Worm (Caenorhabditis elegans) whole organism, L2 larva: ENCODE measurements around the gene cpt-6.

Experiments used
- C34F6.9 ChIP-seq: fragments of 150-350 bp; optimal IDR thresholded peaks from 2 replicates; lab custom pipeline; 2014; ENCODE audit warnings: missing biosample characterization, missing genetic modification characterization
- F13H6.1 ChIP-seq: sonication (generic microtip); optimal IDR thresholded peaks from 2 replicates; lab custom pipeline; 2016; ENCODE audit warnings: missing genetic modification characterization, missing compliant biosample characterization
- Y55F3AM.14 ChIP-seq: fragments of 200-800 bp; sonication (Bioruptor generic); optimal IDR thresholded peaks from 2 replicates; lab custom pipeline; 2018; ENCODE audit warnings: mild to moderate bottlenecking, missing genetic modification characterization, missing compliant biosample characterization
- ZK546.5 ChIP-seq: sonication (generic microtip); optimal IDR thresholded peaks from 2 replicates; lab custom pipeline; 2017; ENCODE audit warnings: missing biosample characterization, missing genetic modification characterization
- alr-1 ChIP-seq: fragments of 150-350 bp; optimal IDR thresholded peaks from 2 replicates; lab custom pipeline; 2014; ENCODE audit warnings: missing biosample characterization, missing genetic modification characterization
- blmp-1 ChIP-seq: sonication (generic microtip); optimal IDR thresholded peaks from 2 replicates; lab custom pipeline; 2017; ENCODE audit warnings: missing genetic modification characterization, mild to moderate bottlenecking, missing compliant biosample characterization, antibody characterized with exemption, moderate library complexity; ENCODE audit not compliant: insufficient read depth
- ceh-16 ChIP-seq: fragments of 150-350 bp; optimal IDR thresholded peaks from 2 replicates; lab custom pipeline; 2014; ENCODE audit warnings: missing biosample characterization, missing genetic modification characterization
- ceh-82 ChIP-seq: fragments of 150-350 bp; optimal IDR thresholded peaks from 2 replicates; lab custom pipeline; 2014; ENCODE audit warnings: missing biosample characterization, missing genetic modification characterization
- crh-2 ChIP-seq: sonication (generic microtip); optimal IDR thresholded peaks from 2 replicates; lab custom pipeline; 2017; ENCODE audit warnings: missing biosample characterization, missing genetic modification characterization
- dmd-4 ChIP-seq: sonication (generic microtip); optimal IDR thresholded peaks from 2 replicates; lab custom pipeline; 2017; ENCODE audit warnings: missing biosample characterization, missing genetic modification characterization
- egl-27 ChIP-seq: sonication (generic microtip); optimal IDR thresholded peaks from 3 replicates; lab custom pipeline; 2017; ENCODE audit warnings: missing biosample characterization, missing genetic modification reagents, missing genetic modification characterization
- elt-3 ChIP-seq: sonication (generic microtip); optimal IDR thresholded peaks from 2 replicates; lab custom pipeline; 2017; ENCODE audit warnings: missing biosample characterization, missing genetic modification characterization
- fos-1 ChIP-seq: fragments of 150-350 bp; optimal IDR thresholded peaks from 2 replicates; lab custom pipeline; 2014; ENCODE audit warnings: missing biosample characterization, missing genetic modification characterization
- lin-39 ChIP-seq: fragments of 150-350 bp; optimal IDR thresholded peaks from 2 replicates; lab custom pipeline; 2014; ENCODE audit warnings: missing biosample characterization, missing genetic modification reagents, missing genetic modification characterization
- lsy-2 ChIP-seq, 2 experiments: fragments of 150-350 bp in 1 of 2; sonication (generic microtip) in 1 of 2; optimal IDR thresholded peaks; 2 replicates each; lab custom pipeline; 2014 to 2017; ENCODE audit warnings: missing biosample characterization in 2 of 2, missing genetic modification characterization in 2 of 2
- mab-5 ChIP-seq: fragments of 150-350 bp; optimal IDR thresholded peaks from 2 replicates; lab custom pipeline; 2014; ENCODE audit warnings: missing biosample characterization, missing genetic modification characterization
- mbf-1 ChIP-seq: sonication (generic microtip); optimal IDR thresholded peaks from 2 replicates; lab custom pipeline; 2017; ENCODE audit warnings: missing biosample characterization, missing genetic modification characterization
- nhr-10 ChIP-seq: sonication (generic microtip); optimal IDR thresholded peaks from 2 replicates; lab custom pipeline; 2017; ENCODE audit warnings: missing biosample characterization, missing genetic modification characterization
- nhr-129 ChIP-seq: fragments of 150-350 bp; optimal IDR thresholded peaks from 2 replicates; lab custom pipeline; 2014; ENCODE audit warnings: missing biosample characterization, missing genetic modification characterization
- nhr-21 ChIP-seq: fragments of 150-350 bp; optimal IDR thresholded peaks from 2 replicates; lab custom pipeline; 2014; ENCODE audit warnings: missing biosample characterization, missing genetic modification characterization
- nhr-23 ChIP-seq: fragments of 150-350 bp; optimal IDR thresholded peaks from 2 replicates; lab custom pipeline; 2014; ENCODE audit warnings: missing biosample characterization, missing genetic modification reagents, missing genetic modification characterization
- nhr-25 ChIP-seq: fragments of 150-350 bp; sonication (generic microtip); optimal IDR thresholded peaks from 3 replicates; lab custom pipeline; 2014; ENCODE audit warnings: missing biosample characterization, missing genetic modification characterization
- nhr-6 ChIP-seq: fragments of 150-350 bp; optimal IDR thresholded peaks from 2 replicates; lab custom pipeline; 2014; ENCODE audit warnings: missing biosample characterization, missing genetic modification characterization
- nhr-77 ChIP-seq: fragments of 150-350 bp; optimal IDR thresholded peaks from 2 replicates; lab custom pipeline; 2014; ENCODE audit warnings: missing biosample characterization, missing genetic modification characterization
- peb-1 ChIP-seq: fragments of 150-350 bp; optimal IDR thresholded peaks from 2 replicates; lab custom pipeline; 2014; ENCODE audit warnings: missing biosample characterization, missing genetic modification characterization
- sem-4 ChIP-seq: fragments of 150-350 bp; optimal IDR thresholded peaks from 2 replicates; lab custom pipeline; 2014; ENCODE audit warnings: missing biosample characterization, missing genetic modification reagents, missing genetic modification characterization
- skn-1 ChIP-seq: sonication (generic microtip); optimal IDR thresholded peaks from 2 replicates; lab custom pipeline; 2017; ENCODE audit warnings: missing biosample characterization, missing genetic modification characterization
- sma-9 ChIP-seq, 2 experiments: fragments of 150-350 bp in 1 of 2; sonication (generic microtip) in 1 of 2; optimal IDR thresholded peaks; 2 replicates each; lab custom pipeline; 2014 to 2016; ENCODE audit warnings: missing genetic modification characterization in 2 of 2, mild to moderate bottlenecking in 1 of 2, missing biosample characterization in 1 of 2, missing compliant biosample characterization in 1 of 2, missing genetic modification reagents in 1 of 2, moderate library complexity in 1 of 2
- unc-39 ChIP-seq: fragments of 150-350 bp; optimal IDR thresholded peaks from 2 replicates; lab custom pipeline; 2014; ENCODE audit warnings: missing biosample characterization, missing genetic modification characterization
- unc-55 ChIP-seq: fragments of 150-350 bp; sonication (generic microtip); optimal IDR thresholded peaks from 3 replicates; lab custom pipeline; 2014; ENCODE audit warnings: missing biosample characterization, missing genetic modification reagents, missing genetic modification characterization
- unc-62 ChIP-seq: fragments of 150-350 bp; optimal IDR thresholded peaks from 2 replicates; lab custom pipeline; 2014; ENCODE audit warnings: missing biosample characterization, missing genetic modification reagents, missing genetic modification characterization
- zag-1 ChIP-seq: fragments of 150-350 bp; optimal IDR thresholded peaks from 2 replicates; lab custom pipeline; 2014; ENCODE audit warnings: missing biosample characterization, missing genetic modification characterization
- ztf-1 ChIP-seq: fragments of 200-800 bp; sonication (Bioruptor generic); conservative IDR thresholded peaks from 2 replicates; pipeline ENCODE4 v1.3.6; 2022; ENCODE audit warnings: missing genetic modification characterization, missing compliant biosample characterization

cpt-6 gene

DNA sequence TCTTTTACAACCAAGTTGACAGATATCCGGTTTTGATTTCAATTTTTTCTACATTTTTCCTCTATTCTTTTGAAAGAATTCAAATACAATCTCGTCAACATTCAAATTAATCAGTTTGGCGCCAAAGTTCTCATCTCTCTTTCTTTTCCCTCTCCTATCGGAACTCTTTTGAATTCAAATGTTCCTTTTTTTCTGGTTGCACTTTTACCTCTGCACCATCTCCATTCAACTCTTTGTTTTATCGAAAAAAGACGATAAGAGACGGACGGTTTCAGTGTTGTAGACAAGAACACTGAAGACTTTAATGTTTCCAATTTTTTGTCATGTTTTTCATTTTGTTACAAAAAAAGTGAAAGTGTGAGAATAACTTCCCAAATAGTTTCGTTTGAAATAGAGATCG, 17.7 kb downstream of the cpt-6 start:
- TF ChIP-seq Y55F3AM.14 (no peak), zag-1 (tag; lab: Kevin White, UChicago) (no peak), mbf-1 (tag; lab: Kevin White, UChicago) (no peak), fos-1 (peak; percentile 89)

DNA sequence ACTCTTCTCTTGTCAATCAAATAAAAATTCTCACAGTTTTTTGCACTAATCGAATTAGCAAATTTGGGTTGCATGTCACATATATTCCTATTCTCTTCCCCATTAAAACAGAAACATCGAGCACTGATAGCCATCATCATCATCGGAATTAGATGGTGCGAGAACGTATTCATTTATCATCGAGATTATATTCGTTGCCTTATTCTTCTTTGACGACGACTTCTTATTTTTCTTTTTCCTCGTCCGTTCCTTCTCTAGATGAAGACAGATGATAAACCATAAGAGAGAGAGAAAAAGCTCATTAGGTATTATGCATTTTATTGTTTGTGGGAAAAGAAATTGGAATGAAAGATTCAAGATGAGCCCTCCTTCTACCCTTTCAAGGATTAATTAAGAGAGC, 22.5 kb downstream of the cpt-6 start:
- TF ChIP-seq mab-5 (tag; lab: Kevin White, UChicago), result peak; percentile 13
- TF ChIP-seq blmp-1 (tag; lab: Kevin White, UChicago), result no peak
- TF ChIP-seq unc-62 (GFP tag; lab: Kevin White, UChicago), result no peak
- TF ChIP-seq ceh-82, result no peak
- no peak for TF ChIP-seq ZK546.5 (tag; lab: Kevin White, UChicago)
- TF ChIP-seq unc-55, result peak; percentile 47
- no peak for TF ChIP-seq dmd-4 (tag; lab: Kevin White, UChicago)

DNA sequence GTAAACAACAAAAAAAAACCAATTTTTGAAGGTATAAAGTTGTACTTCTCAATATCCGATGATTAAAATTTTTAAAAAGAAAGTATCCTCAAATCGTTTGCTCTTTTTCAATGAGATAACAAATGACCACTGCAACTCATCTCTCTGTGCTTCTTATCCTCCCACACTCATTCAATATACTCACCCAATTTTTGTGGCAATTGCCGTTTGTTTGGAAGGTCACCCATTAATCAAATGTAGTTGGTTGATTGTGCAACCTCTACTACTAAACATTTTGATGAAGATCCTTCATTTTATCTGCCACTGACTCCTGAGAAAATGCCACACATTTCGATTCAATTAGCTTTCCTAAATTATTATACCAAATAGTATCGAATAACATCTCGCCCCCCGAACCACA, 26.0 kb downstream of the cpt-6 start:
- TF ChIP-seq F13H6.1 (tag; lab: Kevin White, UChicago) (peak; percentile 2), nhr-129 (tag; lab: Kevin White, UChicago) (peak; percentile 14), egl-27 (tag; lab: Kevin White, UChicago) (no peak), nhr-21 (tag; lab: Kevin White, UChicago) (no peak), sma-9 (GFP tag; optimal IDR thresholded peaks at IDR 0.05; lab: Kevin White, UChicago) (peak; percentile 14), sma-9 (tag; optimal IDR thresholded peaks at IDR 0.05; lab: Kevin White, UChicago) (no peak), ceh-82 (no peak), peb-1 (no peak), dmd-4 (tag; lab: Kevin White, UChicago) (no peak), skn-1 (tag; lab: Kevin White, UChicago) (no peak), nhr-6 (tag; lab: Kevin White, UChicago) (no peak), lsy-2 (tag; optimal IDR thresholded peaks at IDR 0.05; lab: Kevin White, UChicago) (no peak), nhr-10 (tag; lab: Kevin White, UChicago) (no peak), nhr-77 (tag; lab: Kevin White, UChicago) (no peak), lin-39 (tag; lab: Kevin White, UChicago) (no peak), nhr-23 (tag; lab: Kevin White, UChicago) (no peak)

DNA sequence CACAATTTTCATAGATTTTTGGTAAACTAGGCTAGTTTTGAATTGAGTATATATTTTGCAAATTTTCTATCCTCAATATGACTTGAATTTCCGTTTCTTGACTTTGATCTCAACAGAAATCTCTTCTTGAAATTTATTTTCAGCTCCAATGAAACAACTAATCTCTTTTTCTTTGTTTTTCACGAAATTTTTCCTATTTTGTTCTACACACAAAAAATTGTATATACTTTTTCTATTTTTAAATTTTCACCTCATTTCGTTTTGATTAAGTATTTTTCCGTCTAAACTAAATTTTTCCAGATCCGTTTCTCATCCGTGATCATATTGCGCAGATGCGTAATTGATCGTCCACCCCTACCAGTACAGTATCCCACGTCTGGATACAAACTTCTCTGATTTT, 29.0 kb downstream of the cpt-6 start, which contains the start of gene unc-83:
Gene unc-83, plus strand, starts transcription at position 301 of the 400 bp plus-strand sequence.
- TF ChIP-seq nhr-77 (tag; lab: Kevin White, UChicago), result no peak

DNA sequence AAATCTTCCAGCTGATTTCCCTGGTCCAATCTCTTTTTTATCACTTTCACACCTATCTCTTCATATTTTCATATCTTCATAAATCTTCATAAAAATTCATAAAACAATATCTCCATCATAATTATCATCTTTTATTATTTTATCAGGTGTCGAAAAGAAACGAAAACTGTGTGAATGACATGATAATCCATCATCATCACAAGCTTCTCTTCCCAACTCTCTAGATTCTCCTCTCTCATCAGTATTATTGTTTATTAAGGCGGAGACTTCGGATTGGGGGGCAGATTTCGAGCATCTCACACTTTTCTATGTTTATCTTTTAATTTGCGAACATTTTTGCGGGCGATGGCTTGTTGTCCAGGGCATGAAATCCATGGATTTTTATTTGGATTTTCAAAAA, 29.5 kb downstream of the cpt-6 start:
- TF ChIP-seq nhr-23 (tag; lab: Kevin White, UChicago), result no peak
- TF ChIP-seq ceh-16 (tag; lab: Kevin White, UChicago), result no peak
- TF ChIP-seq nhr-25 (tag; lab: Kevin White, UChicago), result no peak
- no peak for TF ChIP-seq blmp-1 (tag; lab: Kevin White, UChicago)
- TF ChIP-seq nhr-129 (tag; lab: Kevin White, UChicago), result no peak
- no peak for TF ChIP-seq F13H6.1 (tag; lab: Kevin White, UChicago)
- no peak for TF ChIP-seq mab-5 (tag; lab: Kevin White, UChicago)
- no peak for TF ChIP-seq unc-39 (tag; lab: Kevin White, UChicago)
- no peak for TF ChIP-seq elt-3 (tag; lab: Kevin White, UChicago)
- no peak for TF ChIP-seq skn-1 (tag; lab: Kevin White, UChicago)
- no peak for TF ChIP-seq C34F6.9 (tag; lab: Kevin White, UChicago)
- no peak for TF ChIP-seq ztf-1 (GFP tag; lab: Robert Waterston, UW)
- no peak for TF ChIP-seq sem-4
- TF ChIP-seq lin-39 (tag; lab: Kevin White, UChicago), result no peak
- no peak for TF ChIP-seq alr-1

DNA sequence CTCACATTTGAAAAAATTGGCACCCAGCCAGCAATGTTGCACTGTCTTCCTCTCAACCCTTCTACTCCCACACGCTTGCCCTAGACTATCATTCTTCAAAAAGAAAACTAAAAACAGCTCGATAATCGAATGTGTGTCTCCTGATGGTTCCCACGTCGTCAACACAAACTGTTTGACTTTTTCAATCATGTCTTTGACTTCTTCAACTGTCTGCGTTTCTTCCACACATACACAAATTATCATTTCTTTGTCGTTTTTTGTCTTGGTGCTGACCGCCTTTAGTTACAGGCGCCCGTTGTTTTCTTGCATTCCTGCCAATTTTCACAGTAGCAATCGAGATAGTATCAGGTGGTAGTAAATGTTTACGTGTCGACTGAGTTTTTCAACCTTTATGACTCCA, 31.1 kb downstream of the cpt-6 start:
- no peak for TF ChIP-seq nhr-21 (tag; lab: Kevin White, UChicago)
- TF ChIP-seq skn-1 (tag; lab: Kevin White, UChicago), result no peak
- peak; percentile 15 for TF ChIP-seq nhr-129 (tag; lab: Kevin White, UChicago)
- peak; percentile 23 for TF ChIP-seq fos-1
- TF ChIP-seq crh-2 (tag; lab: Kevin White, UChicago), result peak; percentile 61
- TF ChIP-seq sma-9 (GFP tag; optimal IDR thresholded peaks at IDR 0.05; lab: Kevin White, UChicago), result peak; percentile 36
- no peak for TF ChIP-seq sma-9 (tag; optimal IDR thresholded peaks at IDR 0.05; lab: Kevin White, UChicago)
- no peak for TF ChIP-seq sem-4
